Worm (Caenorhabditis elegans): ENCODE measurements around the gene C04A11.2.

DNA sequence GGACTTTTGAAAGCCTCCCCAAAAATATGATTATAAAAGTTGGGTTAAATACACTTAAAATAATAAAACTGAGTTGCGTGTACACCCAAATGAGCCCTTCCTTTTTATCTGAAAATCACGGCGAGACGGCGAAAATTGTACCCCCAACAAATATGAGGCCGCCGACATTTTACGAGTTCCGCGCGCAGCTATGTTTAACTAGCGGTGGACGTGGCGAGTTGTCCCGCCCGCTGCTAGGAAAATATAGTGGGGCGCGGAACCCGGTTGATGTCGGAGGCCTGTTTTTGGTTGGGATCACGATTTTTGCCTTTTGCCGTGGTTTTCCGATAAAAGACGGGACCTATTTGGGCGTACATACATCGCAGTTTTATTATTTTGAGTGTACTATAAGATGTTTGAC lies 35.6 kb downstream of the C04A11.2 start:
- TF ChIP-seq him-1 (tag; optimal IDR thresholded peaks at IDR 0.05) (no peak), dao-5 (tag; optimal IDR thresholded peaks at IDR 0.05) (no peak)
